Fruit fly (Drosophila melanogaster) whole organism, embryonic: ENCODE data around the gene TwdlX.

Experiments used
- Adf1 ChIP-seq: fragments of 200-800 bp; sonication (Bioruptor generic); IDR thresholded peaks from 2 replicates; pipeline ENCODE4 v1.3.6; 2022; ENCODE audit warnings: missing biosample characterization, missing genetic modification characterization
- Blimp-1 ChIP-seq: fragments of 200-800 bp; sonication (Bioruptor generic); optimal IDR thresholded peaks from 3 replicates; lab custom pipeline; 2018; ENCODE audit warnings: missing biosample characterization, missing genetic modification characterization, mild to moderate bottlenecking, moderate library complexity, missing genetic modification reagents
- CG10565 ChIP-seq: fragments of 200-800 bp; sonication (Bioruptor generic); optimal IDR thresholded peaks from 3 replicates; lab custom pipeline; 2016; ENCODE audit warnings: missing biosample characterization, mild to moderate bottlenecking, missing genetic modification characterization
- CG11560 ChIP-seq: fragments of 200-800 bp; sonication (Bioruptor generic); IDR thresholded peaks from 3 replicates; pipeline ENCODE4 v1.3.6; 2022; ENCODE audit warnings: missing biosample characterization, missing genetic modification characterization
- CG15269 ChIP-seq: fragments of 200-800 bp; sonication (Bioruptor generic); optimal IDR thresholded peaks from 2 replicates; lab custom pipeline; 2018; ENCODE audit warnings: missing biosample characterization, mild to moderate bottlenecking, missing genetic modification characterization, moderate library complexity
- CG16815 ChIP-seq: fragments of 200-800 bp; sonication (Bioruptor generic); optimal IDR thresholded peaks from 3 replicates; lab custom pipeline; 2017; ENCODE audit warnings: missing biosample characterization, mild to moderate bottlenecking, missing genetic modification characterization
- CG17361 ChIP-seq: fragments of 200-800 bp; sonication (Bioruptor generic); IDR thresholded peaks from 3 replicates; pipeline ENCODE4 v1.3.6; 2022; ENCODE audit warnings: missing biosample characterization, missing genetic modification characterization
- CG31441 ChIP-seq: fragments of 200-800 bp; sonication (Bioruptor generic); IDR thresholded peaks from 2 replicates; pipeline ENCODE4 v1.3.6; 2022; ENCODE audit warnings: missing biosample characterization, missing genetic modification characterization
- CG4617 ChIP-seq: fragments of 200-800 bp; sonication (Bioruptor generic); optimal IDR thresholded peaks from 3 replicates; lab custom pipeline; 2016; ENCODE audit warnings: missing biosample characterization, missing genetic modification characterization, borderline replicate concordance
- CG6689 ChIP-seq: fragments of 200-800 bp; sonication (Bioruptor generic); IDR thresholded peaks from 2 replicates; pipeline ENCODE4 v1.3.6; 2022; ENCODE audit warnings: missing biosample characterization, missing genetic modification characterization
- CG8944 ChIP-seq: fragments of 200-800 bp; sonication (Bioruptor generic); optimal IDR thresholded peaks from 3 replicates; lab custom pipeline; 2016; ENCODE audit warnings: missing biosample characterization, missing genetic modification characterization
- CG9609 ChIP-seq: fragments of 200-800 bp; sonication (Bioruptor generic); optimal IDR thresholded peaks from 3 replicates; lab custom pipeline; 2016; ENCODE audit warnings: missing biosample characterization, missing genetic modification characterization
- CHES-1-like ChIP-seq: fragments of 200-800 bp; sonication (Bioruptor generic); optimal IDR thresholded peaks from 2 replicates; lab custom pipeline; 2016; ENCODE audit warnings: missing biosample characterization, missing genetic modification characterization
- CrebB ChIP-seq: fragments of 200-800 bp; sonication (Bioruptor generic); optimal IDR thresholded peaks from 3 replicates; lab custom pipeline; 2018; ENCODE audit warnings: missing biosample characterization, mild to moderate bottlenecking, missing genetic modification characterization
- Dfd ChIP-seq, 2 experiments: fragments of >200 bp; optimal IDR thresholded peaks; 2 replicates each; lab custom pipeline; 2017; ENCODE audit warnings: missing biosample characterization in 2 of 2, missing genetic modification characterization in 2 of 2
- Doc2 ChIP-seq: fragments of 200-800 bp; sonication (Bioruptor generic); IDR thresholded peaks from 2 replicates; pipeline ENCODE4 v1.3.6; 2022; ENCODE audit warnings: missing biosample characterization, missing genetic modification characterization
- Doc3 ChIP-seq: fragments of 200-800 bp; sonication (Bioruptor generic); IDR thresholded peaks from 3 replicates; pipeline ENCODE4 v1.3.6; 2022; ENCODE audit warnings: missing biosample characterization, missing genetic modification characterization; ENCODE audit not compliant: partially characterized antibody
- Eip74EF ChIP-seq, 2 experiments: fragments of 200-800 bp in 1 of 2; fragments of >200 bp in 1 of 2; sonication (Bioruptor generic) in 1 of 2; optimal IDR thresholded peaks; 2 replicates each; lab custom pipeline; 2017 to 2019; ENCODE audit warnings: missing biosample characterization in 2 of 2, missing genetic modification characterization in 2 of 2, mild to moderate bottlenecking in 1 of 2, moderate library complexity in 1 of 2
- GATAe ChIP-seq: fragments of 200-800 bp; sonication (Bioruptor generic); conservative IDR thresholded peaks from 2 replicates; pipeline ENCODE4 v1.3.6; 2022; ENCODE audit warnings: missing biosample characterization, missing genetic modification characterization
- HLHmδ ChIP-seq: fragments of 200-800 bp; sonication (Bioruptor generic); optimal IDR thresholded peaks from 2 replicates; lab custom pipeline; 2018; ENCODE audit warnings: missing biosample characterization, mild to moderate bottlenecking, missing genetic modification characterization, moderate library complexity
- Hmx ChIP-seq: fragments of 200-800 bp; sonication (Bioruptor generic); optimal IDR thresholded peaks from 2 replicates; lab custom pipeline; 2016; ENCODE audit warnings: missing biosample characterization, missing genetic modification characterization
- Hr51 ChIP-seq, 2 experiments: fragments of 200-800 bp; sonication (Bioruptor generic); optimal IDR thresholded peaks; 2 replicates in 1 of 2; 3 replicates in 1 of 2; lab custom pipeline; 2016 to 2018; ENCODE audit warnings: missing biosample characterization in 2 of 2, missing genetic modification characterization in 2 of 2, mild to moderate bottlenecking in 1 of 2, moderate library complexity in 1 of 2
- Nf-YB ChIP-seq: fragments of 200-800 bp; sonication (Bioruptor generic); optimal IDR thresholded peaks from 3 replicates; lab custom pipeline; 2019; ENCODE audit warnings: missing biosample characterization, mild to moderate bottlenecking, missing genetic modification characterization, moderate library complexity
- PHDP ChIP-seq: fragments of 200-800 bp; sonication (Bioruptor generic); optimal IDR thresholded peaks from 3 replicates; lab custom pipeline; 2018; ENCODE audit warnings: missing biosample characterization, mild to moderate bottlenecking, missing genetic modification characterization, moderate library complexity
- Poxn ChIP-seq: fragments of 200-800 bp; sonication (Bioruptor generic); IDR thresholded peaks from 2 replicates; pipeline ENCODE4 v1.3.6; 2022; ENCODE audit warnings: missing biosample characterization, missing genetic modification characterization
- Rx ChIP-seq: fragments of 200-800 bp; sonication (Bioruptor generic); IDR thresholded peaks from 2 replicates; pipeline ENCODE4 v1.3.6; 2022; ENCODE audit warnings: missing biosample characterization, missing genetic modification characterization
- Six4 ChIP-seq: fragments of 200-800 bp; sonication (Bioruptor generic); optimal IDR thresholded peaks from 2 replicates; lab custom pipeline; 2016; ENCODE audit warnings: missing biosample characterization, missing genetic modification characterization
- abd-A ChIP-seq: fragments of 200-800 bp; sonication (Bioruptor generic); optimal IDR thresholded peaks from 3 replicates; lab custom pipeline; 2019; ENCODE audit warnings: missing biosample characterization, mild to moderate bottlenecking, missing genetic modification characterization, moderate library complexity
- ara ChIP-seq: fragments of 200-800 bp; sonication (Bioruptor generic); IDR thresholded peaks from 2 replicates; pipeline ENCODE4 v1.3.6; 2022; ENCODE audit warnings: missing biosample characterization, missing genetic modification characterization
- bcd ChIP-seq: fragments of 200-800 bp; sonication (Bioruptor generic); optimal IDR thresholded peaks from 2 replicates; lab custom pipeline; 2017; ENCODE audit warnings: missing biosample characterization, mild to moderate bottlenecking, missing genetic modification characterization
- caup ChIP-seq: fragments of 200-800 bp; sonication (Bioruptor generic); optimal IDR thresholded peaks from 3 replicates; lab custom pipeline; 2017; ENCODE audit warnings: missing biosample characterization, mild to moderate bottlenecking, missing genetic modification characterization, moderate library complexity; ENCODE audit not compliant: severe bottlenecking
- cg ChIP-seq: fragments of 200-800 bp; sonication (Bioruptor generic); optimal IDR thresholded peaks from 3 replicates; lab custom pipeline; 2019; ENCODE audit warnings: missing biosample characterization, mild to moderate bottlenecking, missing genetic modification characterization, moderate library complexity
- chif ChIP-seq, 2 experiments: fragments of 200-800 bp; sonication (Bioruptor generic); optimal IDR thresholded peaks; 3 replicates each; lab custom pipeline; 2016; ENCODE audit warnings: missing biosample characterization in 2 of 2, missing genetic modification characterization in 2 of 2
- gce ChIP-seq: fragments of 200-800 bp; sonication (Bioruptor generic); IDR thresholded peaks from 3 replicates; pipeline ENCODE4 v1.3.6; 2022; ENCODE audit warnings: missing biosample characterization, missing genetic modification characterization
- grn ChIP-seq: fragments of 200-800 bp; sonication (Bioruptor generic); optimal IDR thresholded peaks from 3 replicates; lab custom pipeline; 2017; ENCODE audit warnings: missing biosample characterization, missing genetic modification characterization
- inv ChIP-seq: fragments of 200-800 bp; sonication (Bioruptor generic); IDR thresholded peaks from 2 replicates; pipeline ENCODE4 v1.3.6; 2022; ENCODE audit warnings: missing biosample characterization, missing genetic modification characterization; ENCODE audit not compliant: partially characterized antibody
- kah ChIP-seq: fragments of 200-800 bp; sonication (Bioruptor generic); optimal IDR thresholded peaks from 2 replicates; lab custom pipeline; 2018; ENCODE audit warnings: missing biosample characterization, mild to moderate bottlenecking, missing genetic modification characterization
- peb ChIP-seq: fragments of 200-800 bp; sonication (Bioruptor generic); IDR thresholded peaks from 2 replicates; pipeline ENCODE4 v1.3.6; 2022; ENCODE audit warnings: missing biosample characterization, missing genetic modification characterization
- phol ChIP-seq: fragments of 200-800 bp; sonication (Bioruptor generic); optimal IDR thresholded peaks from 3 replicates; lab custom pipeline; 2018; ENCODE audit warnings: missing biosample characterization, mild to moderate bottlenecking, missing genetic modification characterization, moderate library complexity
- pnt ChIP-seq: fragments of 200-800 bp; sonication (Bioruptor generic); optimal IDR thresholded peaks from 3 replicates; lab custom pipeline; 2016; ENCODE audit warnings: missing biosample characterization, missing genetic modification characterization
- row ChIP-seq: fragments of 200-800 bp; sonication (Bioruptor generic); IDR thresholded peaks from 3 replicates; pipeline ENCODE4 v1.3.6; 2022; ENCODE audit warnings: missing biosample characterization, missing genetic modification characterization
- run ChIP-seq: fragments of 200-800 bp; sonication (Bioruptor generic); optimal IDR thresholded peaks from 3 replicates; lab custom pipeline; 2018; ENCODE audit warnings: missing biosample characterization, mild to moderate bottlenecking, missing genetic modification characterization
- seq ChIP-seq: fragments of 200-800 bp; sonication (Bioruptor generic); IDR thresholded peaks from 2 replicates; pipeline ENCODE4 v1.3.6; 2022; ENCODE audit warnings: missing biosample characterization, missing genetic modification characterization
- shn ChIP-seq: fragments of 200-800 bp; sonication (Bioruptor generic); optimal IDR thresholded peaks from 3 replicates; lab custom pipeline; 2016; ENCODE audit warnings: missing biosample characterization, missing genetic modification characterization
- slbo ChIP-seq: fragments of 200-800 bp; sonication (Bioruptor generic); IDR thresholded peaks from 2 replicates; pipeline ENCODE4 v1.3.6; 2022; ENCODE audit warnings: missing biosample characterization, missing genetic modification characterization
- sug ChIP-seq: fragments of 200-800 bp; optimal IDR thresholded peaks from 2 replicates; lab custom pipeline; 2019; ENCODE audit warnings: missing biosample characterization, mild to moderate bottlenecking, missing genetic modification characterization, moderate library complexity
- toy ChIP-seq: fragments of 200-800 bp; sonication (Bioruptor generic); IDR thresholded peaks from 2 replicates; pipeline ENCODE4 v1.3.6; 2022; ENCODE audit warnings: missing biosample characterization, missing genetic modification characterization
- tup ChIP-seq: fragments of 200-800 bp; sonication (Bioruptor generic); optimal IDR thresholded peaks from 2 replicates; lab custom pipeline; 2016; ENCODE audit warnings: missing biosample characterization, mild to moderate bottlenecking, missing genetic modification characterization, moderate library complexity

Gene TwdlX

DNA sequence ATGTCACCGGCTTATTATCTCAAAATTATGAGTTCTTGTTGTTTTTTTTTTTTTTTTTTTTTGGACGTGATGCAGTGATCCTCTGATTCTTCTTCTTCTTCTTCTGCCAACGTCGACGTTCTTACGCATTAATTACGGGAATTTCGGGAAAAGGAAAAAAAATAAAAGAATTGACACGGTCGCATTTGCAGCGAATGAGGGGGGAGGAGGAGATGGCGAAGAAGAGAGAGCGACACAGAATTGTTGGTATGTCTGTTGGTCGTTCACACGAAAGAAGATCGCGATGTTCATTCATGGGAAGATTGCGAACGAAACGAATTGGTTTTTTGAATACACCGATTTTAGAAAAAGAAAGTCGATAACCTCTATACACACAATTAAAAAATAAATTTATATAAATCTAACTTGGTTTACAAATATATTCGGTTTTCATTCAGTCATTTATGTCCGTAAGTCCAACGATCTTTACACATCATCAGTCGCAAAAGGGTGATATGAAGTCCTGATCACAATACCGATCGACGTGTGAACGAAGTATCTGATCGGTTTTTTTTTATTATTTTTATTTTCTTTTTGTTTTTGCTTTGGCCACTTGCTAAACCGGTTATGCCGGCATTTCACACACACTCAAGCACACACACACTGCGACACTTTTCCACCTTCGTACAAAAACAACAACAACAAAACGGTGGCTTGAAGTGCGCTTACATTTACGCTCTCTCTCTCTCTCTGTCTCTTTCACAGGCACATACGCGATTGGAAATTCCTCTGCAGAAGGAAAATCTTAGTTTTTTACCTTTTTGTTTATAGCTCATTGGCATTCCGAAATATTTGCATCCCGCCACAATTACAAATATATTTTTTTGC is 20.1 kb downstream of the TwdlX start (continued):
- TF ChIP-seq shn (GFP tag; lab: Kevin White, UChicago), result no peak
- TF ChIP-seq toy (GFP tag; lab: Robert Waterston, UW), result no peak
- peak; percentile 80 for TF ChIP-seq cg
- TF ChIP-seq kah, result peak; percentile 52
- peak; percentile 84 for TF ChIP-seq PHDP (tag; lab: Kevin White, UChicago)
- peak; percentile 79 for TF ChIP-seq row (GFP tag; lab: Robert Waterston, UW)
- peak; percentile 48 for TF ChIP-seq run (tag; lab: Kevin White, UChicago)
- no peak for TF ChIP-seq CG10565 (GFP tag; lab: Kevin White, UChicago)
- TF ChIP-seq caup (GFP tag; lab: Kevin White, UChicago), result peak; percentile 39
- TF ChIP-seq Hmx (GFP tag; lab: Kevin White, UChicago), result no peak
- peak; percentile 42; the same call in 1 of the 2 replicates for TF ChIP-seq slbo
- TF ChIP-seq phol (tag; lab: Kevin White, UChicago), result peak; percentile 80
- no peak for TF ChIP-seq Rx (GFP tag; lab: Robert Waterston, UW)
- TF ChIP-seq pnt (GFP tag; lab: Kevin White, UChicago), result no peak
- peak; percentile 69 for TF ChIP-seq sug
- peak; percentile 0 for TF ChIP-seq tup (GFP tag; lab: Kevin White, UChicago)
- peak; percentile 48 for TF ChIP-seq Six4 (GFP tag; lab: Kevin White, UChicago)
- peak in 1 of 2 experiments; percentile 16 for TF ChIP-seq chif (GFP tag; optimal IDR thresholded peaks at IDR 0.05; lab: Kevin White, UChicago)
- no peak for TF ChIP-seq CG11560
- TF ChIP-seq Adf1 (GFP tag; lab: Robert Waterston, UW), result no peak
- TF ChIP-seq GATAe (GFP tag; lab: Robert Waterston, UW), result no peak
- peak; percentile 87 for TF ChIP-seq CG31441 (GFP tag; lab: Robert Waterston, UW)
- TF ChIP-seq abd-A, result no peak
- no peak for TF ChIP-seq CG9609 (GFP tag; lab: Kevin White, UChicago)
- TF ChIP-seq CG15269 (tag; lab: Kevin White, UChicago), result peak; percentile 81
- TF ChIP-seq CG8944 (GFP tag; lab: Kevin White, UChicago), result no peak
- no peak for TF ChIP-seq Poxn
- no peak for TF ChIP-seq grn (GFP tag; lab: Kevin White, UChicago)
- peak; percentile 14 for TF ChIP-seq CG16815 (GFP tag; lab: Kevin White, UChicago)
- peak; percentile 53; the same call in 1 of the 2 replicates for TF ChIP-seq ara
- TF ChIP-seq CHES-1-like (GFP tag; lab: Kevin White, UChicago), result no peak
- TF ChIP-seq peb (GFP tag; lab: Robert Waterston, UW), result 0 out of 2 replicates have a peak, but pooled peaks have one; percentile 19
- TF ChIP-seq CG17361 (GFP tag; lab: Robert Waterston, UW), result peak; percentile 79
- peak; percentile 68 for TF ChIP-seq seq (GFP tag; lab: Robert Waterston, UW)
- TF ChIP-seq bcd (GFP tag; lab: Kevin White, UChicago), result peak; percentile 54
- TF ChIP-seq CG6689 (GFP tag; lab: Robert Waterston, UW), result peak; percentile 75
- TF ChIP-seq Doc2, result no peak
- no peak for TF ChIP-seq Doc3 (GFP tag; lab: Robert Waterston, UW)
- no peak for TF ChIP-seq HLHmδ (GFP tag; lab: Kevin White, UChicago)
- peak; percentile 58 for TF ChIP-seq Nf-YB
- TF ChIP-seq Hr51 (GFP tag; optimal IDR thresholded peaks at IDR 0.05; lab: Kevin White, UChicago), result peak in 1 of 2 experiments; percentile 81
- no peak for TF ChIP-seq Dfd (GFP tag; optimal IDR thresholded peaks at IDR 0.05; lab: Kevin White, UChicago)
- TF ChIP-seq CrebB, result peak; percentile 62
- no peak for TF ChIP-seq inv (GFP tag; lab: Robert Waterston, UW)
- no peak; the same call in 2 of the 3 replicates for TF ChIP-seq gce
- TF ChIP-seq Blimp-1 (GFP tag; lab: Kevin White, UChicago), result peak; percentile 77
- TF ChIP-seq CG4617 (GFP tag; lab: Kevin White, UChicago), result no peak
- peak in 1 of 2 experiments; percentile 72 for TF ChIP-seq Eip74EF (GFP tag; optimal IDR thresholded peaks at IDR 0.05; lab: Kevin White, UChicago)
